Worm (Caenorhabditis elegans) whole organism, young adult: ENCODE measurements around the gene C05G5.1.

Experiments used
- B0019.2 ChIP-seq: fragments of 200-800 bp; sonication (Bioruptor generic); conservative IDR thresholded peaks from 2 replicates; pipeline ENCODE4 v1.3.6; 2022; ENCODE audit warnings: missing genetic modification reagents, missing genetic modification characterization, missing compliant biosample characterization
- F22D6.2 ChIP-seq: sonication (generic microtip); optimal IDR thresholded peaks from 2 replicates; lab custom pipeline; 2016; ENCODE audit warnings: mild to moderate bottlenecking, missing genetic modification characterization, missing compliant biosample characterization
- F33H1.4 ChIP-seq: fragments of 200-800 bp; sonication (Bioruptor generic); IDR thresholded peaks from 2 replicates; pipeline ENCODE4 v1.3.6; 2022; ENCODE audit warnings: missing genetic modification reagents, missing genetic modification characterization, missing compliant biosample characterization
- F37B4.10 ChIP-seq: fragments of 200-800 bp; sonication (Bioruptor generic); IDR thresholded peaks from 2 replicates; pipeline ENCODE4 v1.3.6; 2022; ENCODE audit warnings: missing genetic modification characterization, missing compliant biosample characterization
- F49E8.2 ChIP-seq: sonication (generic microtip); optimal IDR thresholded peaks from 3 replicates; lab custom pipeline; 2017; ENCODE audit warnings: missing genetic modification characterization, mild to moderate bottlenecking, missing compliant biosample characterization, antibody characterized with exemption, moderate library complexity; ENCODE audit not compliant: insufficient read depth
- F55B11.4 ChIP-seq: sonication (generic microtip); optimal IDR thresholded peaks from 2 replicates; lab custom pipeline; 2016; ENCODE audit warnings: missing compliant biosample characterization, missing genetic modification characterization, borderline replicate concordance; ENCODE audit not compliant: insufficient read depth
- Y79H2A.3 ChIP-seq: fragments of 200-800 bp; sonication (Bioruptor generic); conservative IDR thresholded peaks from 2 replicates; pipeline ENCODE4 v1.3.6; 2022; ENCODE audit warnings: missing genetic modification reagents, missing genetic modification characterization, missing compliant biosample characterization
- ama-1 ChIP-seq, 3 experiments: fragments of 150-350 bp in 1 of 3; sonication (generic microtip) in 2 of 3; optimal IDR thresholded peaks; 2 replicates each; lab custom pipeline; 2014 to 2018; ENCODE audit warnings: missing biosample characterization in 2 of 3, missing genetic modification characterization in 2 of 3, missing genetic modification reagents in 2 of 3
- atf-7 ChIP-seq: sonication (generic microtip); optimal IDR thresholded peaks from 2 replicates; lab custom pipeline; 2017; ENCODE audit warnings: mild to moderate bottlenecking, missing genetic modification characterization, missing compliant biosample characterization
- athp-1 ChIP-seq: sonication (generic microtip); optimal IDR thresholded peaks from 2 replicates; lab custom pipeline; 2017; ENCODE audit warnings: mild to moderate bottlenecking, missing genetic modification characterization, missing compliant biosample characterization
- attf-5 ChIP-seq: fragments of 200-800 bp; sonication (Bioruptor generic); optimal IDR thresholded peaks from 2 replicates; lab custom pipeline; 2018; ENCODE audit warnings: mild to moderate bottlenecking, missing genetic modification characterization, missing compliant biosample characterization
- cebp-1 ChIP-seq, 2 experiments: fragments of 200-800 bp in 1 of 2; sonication (Bioruptor generic) in 1 of 2; sonication (generic microtip) in 1 of 2; IDR thresholded peaks in 1 of 2; optimal IDR thresholded peaks in 1 of 2; 2 replicates each; pipeline versions ENCODE4 v1.3.6 to Lab custom; 2017 to 2022; ENCODE audit warnings: missing compliant biosample characterization in 2 of 2, missing genetic modification characterization in 2 of 2, mild to moderate bottlenecking in 1 of 2, missing genetic modification reagents in 1 of 2, moderate library complexity in 1 of 2
- die-1 ChIP-seq: sonication (generic microtip); optimal IDR thresholded peaks from 2 replicates; lab custom pipeline; 2016; ENCODE audit warnings: missing genotype, mild to moderate bottlenecking, missing genetic modification characterization, missing compliant biosample characterization
- dpl-1 ChIP-seq: fragments of 150-350 bp; optimal IDR thresholded peaks from 2 replicates; lab custom pipeline; 2014; ENCODE audit warnings: missing biosample characterization, missing genetic modification reagents, missing genetic modification characterization
- fkh-3 ChIP-seq: sonication (generic microtip); optimal IDR thresholded peaks from 2 replicates; lab custom pipeline; 2016; ENCODE audit warnings: mild to moderate bottlenecking, missing genetic modification characterization, missing compliant biosample characterization
- gei-17 ChIP-seq: fragments of 200-800 bp; sonication (Bioruptor generic); optimal IDR thresholded peaks from 2 replicates; lab custom pipeline; 2018; ENCODE audit warnings: mild to moderate bottlenecking, missing genetic modification characterization, missing compliant biosample characterization
- lin-26 ChIP-seq: fragments of 200-800 bp; sonication (Bioruptor generic); IDR thresholded peaks from 2 replicates; pipeline ENCODE4 v1.3.6; 2022; ENCODE audit warnings: missing genetic modification reagents, missing genetic modification characterization, missing compliant biosample characterization
- lin-35 ChIP-seq, 3 experiments: fragments of 150-350 bp in 2 of 3; sonication (generic microtip) in 1 of 3; optimal IDR thresholded peaks; 2 replicates each; lab custom pipeline; 2014 to 2018; ENCODE audit warnings: missing biosample characterization in 3 of 3, missing genetic modification characterization in 3 of 3, missing genetic modification reagents in 3 of 3
- lin-40 ChIP-seq: sonication (generic microtip); optimal IDR thresholded peaks from 2 replicates; lab custom pipeline; 2016; ENCODE audit warnings: missing genetic modification characterization, mild to moderate bottlenecking, missing compliant biosample characterization, missing genotype, missing genetic modification reagents
- lsl-1 ChIP-seq: fragments of 200-800 bp; sonication (Bioruptor generic); optimal IDR thresholded peaks from 2 replicates; lab custom pipeline; 2018; ENCODE audit warnings: mild to moderate bottlenecking, missing genetic modification characterization, moderate library complexity, missing compliant biosample characterization
- madf-10 ChIP-seq: sonication (generic microtip); optimal IDR thresholded peaks from 2 replicates; lab custom pipeline; 2016; ENCODE audit warnings: mild to moderate bottlenecking, missing genetic modification characterization, missing compliant biosample characterization
- madf-6 ChIP-seq: fragments of 200-800 bp; sonication (Bioruptor generic); IDR thresholded peaks from 2 replicates; pipeline ENCODE4 v1.3.6; 2022; ENCODE audit warnings: missing genetic modification reagents, missing genetic modification characterization, missing compliant biosample characterization
- mcd-1 ChIP-seq: fragments of 200-800 bp; sonication (Bioruptor generic); IDR thresholded peaks from 2 replicates; pipeline ENCODE4 v1.3.6; 2022; ENCODE audit warnings: missing genetic modification reagents, missing genetic modification characterization, missing compliant biosample characterization
- mxl-1 ChIP-seq: sonication (generic microtip); optimal IDR thresholded peaks from 2 replicates; lab custom pipeline; 2016; ENCODE audit warnings: missing genetic modification characterization, missing compliant biosample characterization
- nfya-1 ChIP-seq: sonication (generic microtip); optimal IDR thresholded peaks from 2 replicates; lab custom pipeline; 2017; ENCODE audit warnings: antibody characterized with exemption, missing compliant biosample characterization, missing genetic modification characterization, borderline replicate concordance; ENCODE audit not compliant: insufficient read depth
- nfyb-1 ChIP-seq: fragments of 200-800 bp; sonication (Bioruptor generic); IDR thresholded peaks from 2 replicates; pipeline ENCODE4 v1.3.6; 2022; ENCODE audit warnings: missing genetic modification reagents, missing genetic modification characterization, missing compliant biosample characterization
- nhr-27 ChIP-seq: fragments of 200-800 bp; sonication (Bioruptor generic); optimal IDR thresholded peaks from 2 replicates; lab custom pipeline; 2018; ENCODE audit warnings: mild to moderate bottlenecking, missing genetic modification characterization, moderate library complexity, missing compliant biosample characterization
- nhr-80 ChIP-seq: sonication (generic microtip); optimal IDR thresholded peaks from 2 replicates; lab custom pipeline; 2016; ENCODE audit warnings: missing genetic modification characterization, missing compliant biosample characterization
- nhr-90 ChIP-seq: sonication (generic microtip); optimal IDR thresholded peaks from 2 replicates; lab custom pipeline; 2016; ENCODE audit warnings: missing genotype, mild to moderate bottlenecking, missing genetic modification characterization, missing compliant biosample characterization
- pha-4 ChIP-seq: fragments of 150-350 bp; sonication (generic microtip); optimal IDR thresholded peaks from 2 replicates; lab custom pipeline; 2014; ENCODE audit warnings: missing biosample characterization, missing genetic modification reagents, missing genetic modification characterization
- sdz-38 ChIP-seq: sonication (generic microtip); optimal IDR thresholded peaks from 2 replicates; lab custom pipeline; 2016; ENCODE audit warnings: missing genotype, missing genetic modification characterization, missing compliant biosample characterization
- snpc-1.1 ChIP-seq: sonication (generic microtip); optimal IDR thresholded peaks from 2 replicates; lab custom pipeline; 2017; ENCODE audit warnings: missing genetic modification characterization, mild to moderate bottlenecking, missing compliant biosample characterization, antibody characterized with exemption, moderate library complexity, missing genotype, missing genetic modification reagents; ENCODE audit not compliant: insufficient read depth
- snpc-4 ChIP-seq, 5 experiments: fragments of 150-350 bp in 1 of 5; sonication (generic microtip) in 4 of 5; optimal IDR thresholded peaks; 2 replicates each; lab custom pipeline; 2014 to 2018; ENCODE audit warnings: missing genetic modification characterization in 5 of 5, missing biosample characterization in 3 of 5, antibody characterized with exemption in 2 of 5, mild to moderate bottlenecking in 2 of 5, missing compliant biosample characterization in 2 of 5, missing genotype in 2 of 5, moderate library complexity in 2 of 5, missing genetic modification reagents in 1 of 5
- tbx-9 ChIP-seq: sonication (generic microtip); optimal IDR thresholded peaks from 2 replicates; lab custom pipeline; 2016; ENCODE audit warnings: borderline replicate concordance, missing genetic modification characterization, inconsistent platforms, missing compliant biosample characterization
- tlf-1 ChIP-seq: fragments of 200-800 bp; sonication (Bioruptor generic); optimal IDR thresholded peaks from 2 replicates; lab custom pipeline; 2018; ENCODE audit warnings: mild to moderate bottlenecking, missing genetic modification characterization, missing compliant biosample characterization
- unc-130 ChIP-seq: sonication (generic microtip); optimal IDR thresholded peaks from 2 replicates; lab custom pipeline; 2016; ENCODE audit warnings: missing genetic modification reagents, missing genetic modification characterization, missing compliant biosample characterization
- xnd-1 ChIP-seq: sonication (generic microtip); optimal IDR thresholded peaks from 2 replicates; lab custom pipeline; 2016; ENCODE audit warnings: missing genotype, missing genetic modification reagents, missing genetic modification characterization, missing compliant biosample characterization
- zfh-2 ChIP-seq: fragments of 200-800 bp; sonication (Bioruptor generic); conservative IDR thresholded peaks from 2 replicates; pipeline ENCODE4 v1.3.6; 2022; ENCODE audit warnings: missing genetic modification reagents, missing genetic modification characterization, missing compliant biosample characterization
- zim-3 ChIP-seq: sonication (generic microtip); optimal IDR thresholded peaks from 2 replicates; lab custom pipeline; 2017; ENCODE audit warnings: mild to moderate bottlenecking, missing genetic modification characterization, moderate library complexity, missing compliant biosample characterization
- ztf-18 ChIP-seq: sonication (generic microtip); optimal IDR thresholded peaks from 2 replicates; lab custom pipeline; 2016; ENCODE audit warnings: missing genotype, mild to moderate bottlenecking, missing genetic modification characterization, missing compliant biosample characterization
- ztf-22 ChIP-seq: fragments of 200-800 bp; sonication (Bioruptor generic); optimal IDR thresholded peaks from 2 replicates; lab custom pipeline; 2018; ENCODE audit warnings: mild to moderate bottlenecking, missing genetic modification characterization, moderate library complexity, missing compliant biosample characterization
- ztf-3 ChIP-seq: fragments of 200-800 bp; sonication (Bioruptor generic); optimal IDR thresholded peaks from 2 replicates; lab custom pipeline; 2018; ENCODE audit warnings: mild to moderate bottlenecking, missing genetic modification characterization, missing compliant biosample characterization

The C05G5.1 gene

ce11 chrX:14708176-14708642 lies 31.7 kb downstream of the C05G5.1 start (continued):
- TF ChIP-seq fkh-3 = no peak
- no peak for TF ChIP-seq tbx-9 (tag; lab: Kevin White, UChicago)
- peak; percentile 95 for TF ChIP-seq attf-5
- no peak for TF ChIP-seq nfya-1 (tag; lab: Kevin White, UChicago)
- peak; percentile 80 for TF ChIP-seq nhr-80 (tag; lab: Kevin White, UChicago)
- TF ChIP-seq nfyb-1 (GFP tag; lab: Robert Waterston, UW) = peak; percentile 91
- peak; percentile 95 for TF ChIP-seq lin-40 (tag; lab: Kevin White, UChicago)
- no peak for TF ChIP-seq xnd-1
- peak; percentile 82 for TF ChIP-seq gei-17 (GFP tag; lab: Kevin White, UChicago)
- 0 out of 2 replicates have a peak, but pooled peaks have one; percentile 22 for TF ChIP-seq madf-6
- TF ChIP-seq Y79H2A.3 (GFP tag; lab: Robert Waterston, UW) = no peak
- TF ChIP-seq F33H1.4 (GFP tag; lab: Robert Waterston, UW) = no peak
- no peak for TF ChIP-seq lsl-1 (GFP tag; lab: Kevin White, UChicago)
- TF ChIP-seq die-1 (tag; lab: Kevin White, UChicago) = peak; percentile 52
- no peak for TF ChIP-seq tlf-1
- no peak for TF ChIP-seq ztf-22
- peak; percentile 62 for TF ChIP-seq ztf-18 (tag; lab: Kevin White, UChicago)
- TF ChIP-seq cebp-1 (GFP tag; IDR thresholded peaks at IDR 0.05; lab: Robert Waterston, UW) = peak; percentile 68
- peak; percentile 90 for TF ChIP-seq cebp-1 (tag; optimal IDR thresholded peaks at IDR 0.05; lab: Kevin White, UChicago)
- no peak for TF ChIP-seq B0019.2 (GFP tag; lab: Robert Waterston, UW)
- peak; percentile 98 for TF ChIP-seq mcd-1 (GFP tag; lab: Robert Waterston, UW)
- TF ChIP-seq athp-1 (tag; lab: Kevin White, UChicago) = peak; percentile 85
- peak; percentile 83 for TF ChIP-seq madf-10 (tag; lab: Kevin White, UChicago)
- no peak for TF ChIP-seq mxl-1 (tag; lab: Kevin White, UChicago)
- TF ChIP-seq lin-35 (GFP tag; optimal IDR thresholded peaks at IDR 0.05; lab: Kevin White, UChicago) = peak in 1 of 3 experiments; percentile 84
- no peak for TF ChIP-seq F55B11.4 (tag; lab: Kevin White, UChicago)
- TF ChIP-seq zim-3 (tag; lab: Kevin White, UChicago) = no peak
- peak; percentile 3 for TF ChIP-seq nhr-27 (tag; lab: Kevin White, UChicago)
- no peak for TF ChIP-seq unc-130
- TF ChIP-seq F37B4.10 (GFP tag; lab: Robert Waterston, UW) = no peak

- TF ChIP-seq lsl-1 (GFP tag; lab: Kevin White, UChicago) (no peak), B0019.2 (GFP tag; lab: Robert Waterston, UW) (no peak), nhr-90 (tag; lab: Kevin White, UChicago) (peak; percentile 2), fkh-3 (no peak), snpc-4 (GFP tag; optimal IDR thresholded peaks at IDR 0.05; lab: Kevin White, UChicago) (no peak), snpc-4 (tag; optimal IDR thresholded peaks at IDR 0.05; lab: Kevin White, UChicago) (peak in 2 of 4 experiments; percentile 14 to 41), mcd-1 (GFP tag; lab: Robert Waterston, UW) (peak; percentile 19; the same call in 1 of the 2 replicates), ztf-3 (no peak), pha-4 (tag; lab: Kevin White, UChicago) (peak; percentile 80), nhr-80 (tag; lab: Kevin White, UChicago) (peak; percentile 96), zfh-2 (GFP tag; lab: Robert Waterston, UW) (peak; percentile 38; the same call in 1 of the 2 replicates), attf-5 (peak; percentile 50), lin-26 (GFP tag; lab: Robert Waterston, UW) (0 out of 2 replicates have a peak, but pooled peaks have one; percentile 10), F22D6.2 (tag; lab: Kevin White, UChicago) (peak; percentile 14), sdz-38 (tag; lab: Kevin White, UChicago) (no peak), atf-7 (tag; lab: Kevin White, UChicago) (peak; percentile 67), cebp-1 (GFP tag; IDR thresholded peaks at IDR 0.05; lab: Robert Waterston, UW) (peak; percentile 83), cebp-1 (tag; optimal IDR thresholded peaks at IDR 0.05; lab: Kevin White, UChicago) (peak; percentile 93), snpc-1.1 (no peak), ama-1 (optimal IDR thresholded peaks at IDR 0.05; lab: Kevin White, UChicago) (no peak), ama-1 (GFP tag; optimal IDR thresholded peaks at IDR 0.05; lab: Kevin White, UChicago) (no peak), ztf-22 (peak; percentile 22), F49E8.2 (tag; lab: Kevin White, UChicago) (no peak), dpl-1 (GFP tag; lab: Kevin White, UChicago) (no peak), lin-40 (tag; lab: Kevin White, UChicago) (peak; percentile 70)
Measured at ce11 chrX:14706698-14707285, 33.1 kb downstream of the C05G5.1 start, which contains the start of gene tmem-184. Gene tmem-184 (minus strand): TSS chrX:14706861.
